Worm (Caenorhabditis elegans): ENCODE measurements around the gene test-1.

test-1 gene

ce11 chrIV:2128761-2129160 is 8.0 kb upstream of the test-1 start, which contains the start of gene grl-20:
Gene grl-20, minus strand, starts transcription at chrIV:2128861.
- TF ChIP-seq tab-1 (GFP tag; IDR thresholded peaks at IDR 0.05), result no peak
- TF ChIP-seq flt-1 (GFP tag; IDR thresholded peaks at IDR 0.05), result no peak
- no peak for TF ChIP-seq klf-2 (GFP tag; conservative IDR thresholded peaks at IDR 0.05)
- no peak for TF ChIP-seq cog-1 (tag; optimal IDR thresholded peaks at IDR 0.05)
- no peak for TF ChIP-seq ztf-29 (GFP tag; IDR thresholded peaks at IDR 0.05)
- no peak for TF ChIP-seq ztf-23 (GFP tag; IDR thresholded peaks at IDR 0.05)

ce11 chrIV:2130714-2131113 is 6.0 kb upstream of the test-1 start, which contains the start of gene prmt-6:
Gene prmt-6, plus strand, starts transcription at chrIV:2130965.
- no peak for TF ChIP-seq cog-1 (tag; optimal IDR thresholded peaks at IDR 0.05)
- no peak for TF ChIP-seq ztf-23 (GFP tag; IDR thresholded peaks at IDR 0.05)
- TF ChIP-seq klf-2 (GFP tag; conservative IDR thresholded peaks at IDR 0.05), result no peak
- no peak for TF ChIP-seq tab-1 (GFP tag; IDR thresholded peaks at IDR 0.05)
- no peak for TF ChIP-seq flt-1 (GFP tag; IDR thresholded peaks at IDR 0.05)
- TF ChIP-seq T22C8.4 (GFP tag; IDR thresholded peaks at IDR 0.05), result no peak
- no peak for TF ChIP-seq ztf-29 (GFP tag; IDR thresholded peaks at IDR 0.05)
- TF ChIP-seq med-1 (GFP tag; optimal IDR thresholded peaks at IDR 0.05; ENCODE audit: insufficient read depth), result no peak
- TF ChIP-seq ref-1 (GFP tag; conservative IDR thresholded peaks at IDR 0.05), result no peak

ce11 chrIV:2133431-2133940 is 3.3 kb upstream of the test-1 start, which contains the start of gene C23H5.12:
Gene C23H5.12, plus strand, starts transcription at chrIV:2133481.
- TF ChIP-seq T22C8.4 (GFP tag; IDR thresholded peaks at IDR 0.05), result peak; percentile 58; the same call in 1 of the 2 replicates
- no peak for TF ChIP-seq med-1 (GFP tag; optimal IDR thresholded peaks at IDR 0.05; ENCODE audit: insufficient read depth)

ce11 chrIV:2135880-2136279 is 871 bp upstream of the test-1 start:
- peak; percentile 73; the same call in 1 of the 2 replicates for TF ChIP-seq flt-1 (GFP tag; IDR thresholded peaks at IDR 0.05)

ce11 chrIV:2137478-2137877 is 727 bp downstream of the test-1 start:
- TF ChIP-seq ztf-23 (GFP tag; IDR thresholded peaks at IDR 0.05), result no peak
- TF ChIP-seq cog-1 (tag; optimal IDR thresholded peaks at IDR 0.05), result no peak
- no peak for TF ChIP-seq tab-1 (GFP tag; IDR thresholded peaks at IDR 0.05)
- no peak for TF ChIP-seq ztf-29 (GFP tag; IDR thresholded peaks at IDR 0.05)
- TF ChIP-seq T22C8.4 (GFP tag; IDR thresholded peaks at IDR 0.05), result no peak
- no peak for TF ChIP-seq ref-1 (GFP tag; conservative IDR thresholded peaks at IDR 0.05)
- TF ChIP-seq flt-1 (GFP tag; IDR thresholded peaks at IDR 0.05), result no peak
- TF ChIP-seq klf-2 (GFP tag; conservative IDR thresholded peaks at IDR 0.05), result no peak
- TF ChIP-seq med-1 (GFP tag; optimal IDR thresholded peaks at IDR 0.05; ENCODE audit: insufficient read depth), result no peak

ce11 chrIV:2140543-2140942 is 3.8 kb downstream of the test-1 start, which contains the start of gene C54E4.12:
Gene C54E4.12, minus strand, starts transcription at chrIV:2140643.
- TF ChIP-seq ztf-29 (GFP tag; IDR thresholded peaks at IDR 0.05), result no peak
- TF ChIP-seq ref-1 (GFP tag; conservative IDR thresholded peaks at IDR 0.05), result no peak
- no peak for TF ChIP-seq flt-1 (GFP tag; IDR thresholded peaks at IDR 0.05)
- TF ChIP-seq T22C8.4 (GFP tag; IDR thresholded peaks at IDR 0.05), result no peak
- TF ChIP-seq med-1 (GFP tag; optimal IDR thresholded peaks at IDR 0.05; ENCODE audit: insufficient read depth), result no peak
- no peak for TF ChIP-seq klf-2 (GFP tag; conservative IDR thresholded peaks at IDR 0.05)
- no peak for TF ChIP-seq cog-1 (tag; optimal IDR thresholded peaks at IDR 0.05)
- no peak for TF ChIP-seq ztf-23 (GFP tag; IDR thresholded peaks at IDR 0.05)
- no peak for TF ChIP-seq tab-1 (GFP tag; IDR thresholded peaks at IDR 0.05)

ce11 chrIV:2142320-2142719 is 5.6 kb downstream of the test-1 start:
- TF ChIP-seq ztf-29 (GFP tag; IDR thresholded peaks at IDR 0.05), result no peak
- TF ChIP-seq flt-1 (GFP tag; IDR thresholded peaks at IDR 0.05), result no peak
- no peak for TF ChIP-seq ztf-23 (GFP tag; IDR thresholded peaks at IDR 0.05)
- TF ChIP-seq ref-1 (GFP tag; conservative IDR thresholded peaks at IDR 0.05), result no peak
- TF ChIP-seq T22C8.4 (GFP tag; IDR thresholded peaks at IDR 0.05), result no peak
- no peak for TF ChIP-seq med-1 (GFP tag; optimal IDR thresholded peaks at IDR 0.05; ENCODE audit: insufficient read depth)
- TF ChIP-seq klf-2 (GFP tag; conservative IDR thresholded peaks at IDR 0.05), result no peak
- TF ChIP-seq cog-1 (tag; optimal IDR thresholded peaks at IDR 0.05), result no peak
- TF ChIP-seq tab-1 (GFP tag; IDR thresholded peaks at IDR 0.05), result no peak

- TF ChIP-seq cog-1 (tag; optimal IDR thresholded peaks at IDR 0.05) (no peak), ztf-23 (GFP tag; IDR thresholded peaks at IDR 0.05) (no peak)
Observed at ce11 chrIV:2149247-2149756, 12.6 kb downstream of the test-1 start, which contains the start of gene C54E4.5. Gene C54E4.5, minus strand, starts transcription at chrIV:2149297.

- no peak for TF ChIP-seq med-1 (GFP tag; optimal IDR thresholded peaks at IDR 0.05; ENCODE audit: insufficient read depth)
- TF ChIP-seq T22C8.4 (GFP tag; IDR thresholded peaks at IDR 0.05), result no peak
- TF ChIP-seq ztf-29 (GFP tag; IDR thresholded peaks at IDR 0.05), result no peak
- no peak for TF ChIP-seq klf-2 (GFP tag; conservative IDR thresholded peaks at IDR 0.05)
- no peak for TF ChIP-seq tab-1 (GFP tag; IDR thresholded peaks at IDR 0.05)
- TF ChIP-seq flt-1 (GFP tag; IDR thresholded peaks at IDR 0.05), result no peak
- no peak for TF ChIP-seq ref-1 (GFP tag; conservative IDR thresholded peaks at IDR 0.05)
- no peak for TF ChIP-seq ztf-23 (GFP tag; IDR thresholded peaks at IDR 0.05)
- TF ChIP-seq cog-1 (tag; optimal IDR thresholded peaks at IDR 0.05), result no peak
Observed at ce11 chrIV:2156239-2156638, 19.5 kb downstream of the test-1 start.

ce11 chrIV:2159069-2159468 is 22.3 kb downstream of the test-1 start, which contains the start of gene gcy-37:
Gene gcy-37, minus strand, starts transcription at chrIV:2159169.
- no peak for TF ChIP-seq flt-1 (GFP tag; IDR thresholded peaks at IDR 0.05)
- no peak for TF ChIP-seq T22C8.4 (GFP tag; IDR thresholded peaks at IDR 0.05)
- no peak for TF ChIP-seq med-1 (GFP tag; optimal IDR thresholded peaks at IDR 0.05; ENCODE audit: insufficient read depth)
- no peak for TF ChIP-seq ref-1 (GFP tag; conservative IDR thresholded peaks at IDR 0.05)
- no peak for TF ChIP-seq klf-2 (GFP tag; conservative IDR thresholded peaks at IDR 0.05)
- no peak for TF ChIP-seq ztf-23 (GFP tag; IDR thresholded peaks at IDR 0.05)
- TF ChIP-seq ztf-29 (GFP tag; IDR thresholded peaks at IDR 0.05), result no peak
- no peak for TF ChIP-seq tab-1 (GFP tag; IDR thresholded peaks at IDR 0.05)
- no peak for TF ChIP-seq cog-1 (tag; optimal IDR thresholded peaks at IDR 0.05)
